Fruit fly (Drosophila melanogaster) Kc167 (cell line): ENCODE results near the gene CG32163.

Experiments used
- insv ChIP-seq: fragments of >200 bp; optimal IDR thresholded peaks from 3 replicates; lab custom pipeline; 2018; ENCODE audit warnings: missing external identifiers
- psq ChIP-seq: fragments of >200 bp; optimal IDR thresholded peaks from 2 replicates; lab custom pipeline; 2017; ENCODE audit warnings: missing external identifiers

dm6 chr3L:16610201-16610600, 23.2 kb downstream of the CG32163 start, which contains the start of gene Prosbeta6:
- TF ChIP-seq insv (no peak), psq (no peak)
